Worm (Caenorhabditis elegans): ENCODE data around the gene nhr-31.

DNA sequence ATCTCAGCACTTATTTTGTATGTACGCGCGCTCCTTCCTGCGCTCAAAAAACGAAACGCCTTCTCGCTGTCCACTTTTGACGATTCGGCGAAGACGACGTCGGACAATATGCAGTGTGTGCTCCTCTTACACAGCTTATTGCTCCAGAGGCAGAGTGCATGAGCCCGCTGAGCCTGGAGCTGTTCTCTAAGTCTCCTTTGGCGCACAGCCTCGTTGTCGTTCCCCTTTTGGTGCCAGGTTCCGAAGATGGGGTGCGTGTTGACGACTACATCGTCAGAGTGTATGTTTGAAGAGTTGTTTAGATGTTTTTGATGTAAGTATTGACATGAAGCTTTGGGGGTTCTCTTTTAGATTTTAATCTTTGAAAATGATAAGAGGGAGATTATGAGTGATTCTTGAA is 41.0 kb upstream of the nhr-31 start:
- TF ChIP-seq madf-3 (GFP tag; IDR thresholded peaks at IDR 0.05) (no peak), sptf-2 (GFP tag; optimal IDR thresholded peaks at IDR 0.05) (no peak)

All from whole organism, young adult.